Fruit fly (Drosophila melanogaster): ENCODE measurements around the gene CG31253.

Gene CG31253

dm6 chr3R:27988189-27988588 is 27.8 kb upstream of the CG31253 start, which contains the start of gene betaTub97EF (continued):
- TF ChIP-seq CG18619 (GFP tag; optimal IDR thresholded peaks at IDR 0.05) (no peak), pros (GFP tag; optimal IDR thresholded peaks at IDR 0.05) (no peak), CTCF (GFP tag; optimal IDR thresholded peaks at IDR 0.05) (no peak), wor (GFP tag; IDR thresholded peaks at IDR 0.05) (no peak), so (GFP tag; IDR thresholded peaks at IDR 0.05) (no peak), sqz (GFP tag; optimal IDR thresholded peaks at IDR 0.05) (no peak), Six4 (GFP tag; optimal IDR thresholded peaks at IDR 0.05) (no peak), CG3847 (GFP tag; IDR thresholded peaks at IDR 0.05) (peak; percentile 46), twi (tag; optimal IDR thresholded peaks at IDR 0.05) (no peak), MBD-R2 (GFP tag; IDR thresholded peaks at IDR 0.05) (no peak), CG6854 (GFP tag; optimal IDR thresholded peaks at IDR 0.05) (no peak), Ssrp (tag; optimal IDR thresholded peaks at IDR 0.05) (no peak), CG13894 (tag; optimal IDR thresholded peaks at IDR 0.05) (no peak), CG15696 (tag; optimal IDR thresholded peaks at IDR 0.05) (no peak), CG1024 (GFP tag; IDR thresholded peaks at IDR 0.05) (no peak), GATAe (GFP tag; conservative IDR thresholded peaks at IDR 0.05) (no peak), Gsc (GFP tag; IDR thresholded peaks at IDR 0.05) (no peak), org-1 (GFP tag; optimal IDR thresholded peaks at IDR 0.05) (no peak), al (GFP tag; IDR thresholded peaks at IDR 0.05) (no peak), eyg (GFP tag; optimal IDR thresholded peaks at IDR 0.05) (no peak), CG8765 (GFP tag; IDR thresholded peaks at IDR 0.05) (no peak), B-H1 (GFP tag; IDR thresholded peaks at IDR 0.05) (no peak), Oaz (GFP tag; IDR thresholded peaks at IDR 0.05) (no peak), cg (GFP tag; optimal IDR thresholded peaks at IDR 0.05) (no peak), Dip2 (GFP tag; IDR thresholded peaks at IDR 0.05) (no peak), CG7786 (GFP tag; optimal IDR thresholded peaks at IDR 0.05) (no peak), Bteb2 (GFP tag; optimal IDR thresholded peaks at IDR 0.05) (no peak), ERR (GFP tag; optimal IDR thresholded peaks at IDR 0.05) (no peak), Hr51 (GFP tag; optimal IDR thresholded peaks at IDR 0.05) (no peak), CG31441 (GFP tag; IDR thresholded peaks at IDR 0.05) (no peak), CG11093 (GFP tag; IDR thresholded peaks at IDR 0.05) (no peak), pan (optimal IDR thresholded peaks at IDR 0.05) (no peak), pan (GFP tag; optimal IDR thresholded peaks at IDR 0.05 in 1 of 2, IDR thresholded peaks at IDR 0.05 in 1 of 2) (peak in 1 of 2 experiments; percentile 24), fd64A (GFP tag; optimal IDR thresholded peaks at IDR 0.05) (no peak), dpn (GFP tag; optimal IDR thresholded peaks at IDR 0.05) (no peak), Oli (tag; optimal IDR thresholded peaks at IDR 0.05) (no peak), ken (GFP tag; IDR thresholded peaks at IDR 0.05) (0 out of 3 replicates have a peak, but pooled peaks have one; percentile 42), CHES-1-like (GFP tag; optimal IDR thresholded peaks at IDR 0.05) (no peak), gcm (GFP tag; optimal IDR thresholded peaks at IDR 0.05) (no peak), ind (GFP tag; optimal IDR thresholded peaks at IDR 0.05) (no peak), inv (GFP tag; IDR thresholded peaks at IDR 0.05; ENCODE audit: partially characterized antibody) (no peak), Kr (GFP tag; optimal IDR thresholded peaks at IDR 0.05) (no peak), pfk (GFP tag; optimal IDR thresholded peaks at IDR 0.05) (no peak), Rfx (GFP tag; IDR thresholded peaks at IDR 0.05) (peak; percentile 64), slbo (GFP tag; IDR thresholded peaks at IDR 0.05) (peak; percentile 77), CG32772 (GFP tag; IDR thresholded peaks at IDR 0.05) (no peak), CG17829 (tag; optimal IDR thresholded peaks at IDR 0.05) (no peak), ATbp (GFP tag; optimal IDR thresholded peaks at IDR 0.05) (no peak), salm (tag; optimal IDR thresholded peaks at IDR 0.05) (no peak), unpg (GFP tag; optimal IDR thresholded peaks at IDR 0.05) (no peak), hth (optimal IDR thresholded peaks at IDR 0.05) (no peak), Hr3 (GFP tag; optimal IDR thresholded peaks at IDR 0.05) (no peak), ewg (GFP tag; optimal IDR thresholded peaks at IDR 0.05) (no peak), tio (GFP tag; optimal IDR thresholded peaks at IDR 0.05) (no peak)
